Fruit fly (Drosophila melanogaster): ENCODE measurements around the gene dpr6.

DNA sequence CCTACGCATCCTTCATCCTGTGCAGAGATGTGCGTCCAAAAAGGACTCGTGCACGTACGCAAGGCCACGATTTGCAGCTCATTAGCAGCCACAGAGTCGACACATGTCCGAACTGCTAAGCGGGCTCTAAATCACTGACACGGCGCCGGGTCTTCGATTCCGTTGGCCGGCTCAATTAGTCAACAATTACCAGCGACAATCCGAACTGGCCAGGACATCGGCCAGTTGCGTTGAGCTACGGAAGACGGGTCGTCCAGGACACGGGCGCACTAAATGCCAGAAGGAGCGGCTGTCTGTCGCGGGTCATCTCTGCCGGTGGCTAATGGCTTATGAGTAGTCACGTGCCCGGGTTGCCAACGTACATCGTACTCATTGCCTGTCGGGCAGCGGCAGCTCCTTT, 131.4 kb downstream of the dpr6 start:
- TF ChIP-seq lola (GFP tag; optimal IDR thresholded peaks at IDR 0.05) (no peak), CG32264 (GFP tag; optimal IDR thresholded peaks at IDR 0.05) (no peak), br (GFP tag; optimal IDR thresholded peaks at IDR 0.05) (no peak), pan (optimal IDR thresholded peaks at IDR 0.05) (no peak), usp (GFP tag; optimal IDR thresholded peaks at IDR 0.05) (no peak), jim (GFP tag; optimal IDR thresholded peaks at IDR 0.05) (no peak), Jra (GFP tag; optimal IDR thresholded peaks at IDR 0.05) (no peak), OdsH (GFP tag; optimal IDR thresholded peaks at IDR 0.05) (no peak), Dfd (GFP tag; optimal IDR thresholded peaks at IDR 0.05) (no peak), Abd-B (GFP tag; optimal IDR thresholded peaks at IDR 0.05) (no peak), GATAd (GFP tag; optimal IDR thresholded peaks at IDR 0.05) (no peak)
